Worm (Caenorhabditis elegans): ENCODE results near the gene F02C12.3.

F02C12.3 gene

ce11 chrX:13353530-13353929, 43.2 kb upstream of the F02C12.3 start (continued):
- TF ChIP-seq fos-1 (tag; optimal IDR thresholded peaks at IDR 0.05), result no peak
- TF ChIP-seq aly-2 (tag; optimal IDR thresholded peaks at IDR 0.05), result no peak
- no peak for TF ChIP-seq F44E2.7 (GFP tag; IDR thresholded peaks at IDR 0.05)
- peak; percentile 18 to 75 for TF ChIP-seq hif-1 (tag; optimal IDR thresholded peaks at IDR 0.05)
- no peak for TF ChIP-seq Y105C5A.15 (GFP tag; IDR thresholded peaks at IDR 0.05)
- no peak for TF ChIP-seq F26F4.8 (GFP tag; conservative IDR thresholded peaks at IDR 0.05)
- TF ChIP-seq snpc-4 (tag; optimal IDR thresholded peaks at IDR 0.05), result no peak
- TF ChIP-seq nhr-237 (tag; optimal IDR thresholded peaks at IDR 0.05), result no peak
- no peak for TF ChIP-seq egl-27 (tag; optimal IDR thresholded peaks at IDR 0.05)
- TF ChIP-seq dve-1 (tag; optimal IDR thresholded peaks at IDR 0.05; ENCODE audit: insufficient read depth), result peak; percentile 90
- TF ChIP-seq nhr-6 (tag; optimal IDR thresholded peaks at IDR 0.05), result peak; percentile 55
- TF ChIP-seq pqm-1 (tag; optimal IDR thresholded peaks at IDR 0.05), result no peak
- TF ChIP-seq unc-39 (tag; optimal IDR thresholded peaks at IDR 0.05), result no peak
- TF ChIP-seq mes-2 (tag; optimal IDR thresholded peaks at IDR 0.05; ENCODE audit: poor library complexity, severe bottlenecking), result peak; percentile 40
- TF ChIP-seq daf-19 (GFP tag; conservative IDR thresholded peaks at IDR 0.05), result no peak
- TF ChIP-seq zip-2 (tag; optimal IDR thresholded peaks at IDR 0.05), result no peak
- no peak for TF ChIP-seq ceh-28 (tag; optimal IDR thresholded peaks at IDR 0.05)
- TF ChIP-seq mdt-29 (GFP tag; IDR thresholded peaks at IDR 0.05), result no peak
- TF ChIP-seq lin-15B (tag; optimal IDR thresholded peaks at IDR 0.05), result no peak
- TF ChIP-seq nhr-76 (tag; optimal IDR thresholded peaks at IDR 0.05), result no peak
- TF ChIP-seq egl-43 (GFP tag; IDR thresholded peaks at IDR 0.05), result no peak
- no peak for TF ChIP-seq madf-9 (GFP tag; conservative IDR thresholded peaks at IDR 0.05)
- no peak for TF ChIP-seq snpc-1.2 (GFP tag; IDR thresholded peaks at IDR 0.05)
- no peak for TF ChIP-seq zip-11 (GFP tag; IDR thresholded peaks at IDR 0.05)
- TF ChIP-seq dmd-9 (GFP tag; IDR thresholded peaks at IDR 0.05), result no peak
- no peak for TF ChIP-seq spr-3 (GFP tag; optimal IDR thresholded peaks at IDR 0.05)
- TF ChIP-seq tra-1 (GFP tag; IDR thresholded peaks at IDR 0.05), result peak; percentile 63; the same call in 1 of the 2 replicates
- no peak for TF ChIP-seq F37D6.2 (tag; optimal IDR thresholded peaks at IDR 0.05)
- no peak for TF ChIP-seq arid-1 (GFP tag; conservative IDR thresholded peaks at IDR 0.05)
- TF ChIP-seq ceh-32 (tag; optimal IDR thresholded peaks at IDR 0.05; ENCODE audit: poor library complexity), result no peak
- TF ChIP-seq hlh-30 (tag; optimal IDR thresholded peaks at IDR 0.05; ENCODE audit: insufficient read depth), result peak; percentile 94
- TF ChIP-seq Y5F2A.4 (GFP tag; optimal IDR thresholded peaks at IDR 0.05), result no peak
- TF ChIP-seq gei-8 (GFP tag; optimal IDR thresholded peaks at IDR 0.05), result peak; percentile 65
- no peak for TF ChIP-seq ceh-82 (tag; optimal IDR thresholded peaks at IDR 0.05)
- peak; percentile 79 for TF ChIP-seq nhr-77 (tag; optimal IDR thresholded peaks at IDR 0.05)
- TF ChIP-seq ceh-62 (tag; optimal IDR thresholded peaks at IDR 0.05), result no peak
- TF ChIP-seq duxl-1 (tag; optimal IDR thresholded peaks at IDR 0.05; ENCODE audit: poor library complexity), result peak; percentile 28
- peak; percentile 41 for TF ChIP-seq ztf-7 (tag; optimal IDR thresholded peaks at IDR 0.05)
- TF ChIP-seq nhr-102 (tag; optimal IDR thresholded peaks at IDR 0.05), result peak; percentile 74
- no peak for TF ChIP-seq R02D3.7 (tag; optimal IDR thresholded peaks at IDR 0.05)
- peak; percentile 57 for TF ChIP-seq nhr-25 (tag; optimal IDR thresholded peaks at IDR 0.05; ENCODE audit: borderline replicate concordance, insufficient read depth)
- no peak for TF ChIP-seq daf-12 (tag; optimal IDR thresholded peaks at IDR 0.05)
- no peak for TF ChIP-seq F10B5.3 (tag; optimal IDR thresholded peaks at IDR 0.05)
- no peak for TF ChIP-seq Y48G9A.11 (GFP tag; IDR thresholded peaks at IDR 0.05)
- 0 out of 2 replicates have a peak, but pooled peaks have one; percentile 6 for TF ChIP-seq nhr-41 (GFP tag; IDR thresholded peaks at IDR 0.05)
- no peak for TF ChIP-seq sdz-12 (GFP tag; optimal IDR thresholded peaks at IDR 0.05)
- TF ChIP-seq unc-130 (GFP tag; optimal IDR thresholded peaks at IDR 0.05), result no peak
- peak; percentile 39 to 85 for TF ChIP-seq mdl-1 (tag; optimal IDR thresholded peaks at IDR 0.05)
- TF ChIP-seq attf-4 (tag; optimal IDR thresholded peaks at IDR 0.05), result no peak
- peak; percentile 96 for TF ChIP-seq nhr-48 (tag; optimal IDR thresholded peaks at IDR 0.05)
- TF ChIP-seq T20F7.1 (GFP tag; optimal IDR thresholded peaks at IDR 0.05), result no peak
